Fruit fly (Drosophila melanogaster): Measurements from ENCODE around the gene dy.

The dy gene

DNA sequence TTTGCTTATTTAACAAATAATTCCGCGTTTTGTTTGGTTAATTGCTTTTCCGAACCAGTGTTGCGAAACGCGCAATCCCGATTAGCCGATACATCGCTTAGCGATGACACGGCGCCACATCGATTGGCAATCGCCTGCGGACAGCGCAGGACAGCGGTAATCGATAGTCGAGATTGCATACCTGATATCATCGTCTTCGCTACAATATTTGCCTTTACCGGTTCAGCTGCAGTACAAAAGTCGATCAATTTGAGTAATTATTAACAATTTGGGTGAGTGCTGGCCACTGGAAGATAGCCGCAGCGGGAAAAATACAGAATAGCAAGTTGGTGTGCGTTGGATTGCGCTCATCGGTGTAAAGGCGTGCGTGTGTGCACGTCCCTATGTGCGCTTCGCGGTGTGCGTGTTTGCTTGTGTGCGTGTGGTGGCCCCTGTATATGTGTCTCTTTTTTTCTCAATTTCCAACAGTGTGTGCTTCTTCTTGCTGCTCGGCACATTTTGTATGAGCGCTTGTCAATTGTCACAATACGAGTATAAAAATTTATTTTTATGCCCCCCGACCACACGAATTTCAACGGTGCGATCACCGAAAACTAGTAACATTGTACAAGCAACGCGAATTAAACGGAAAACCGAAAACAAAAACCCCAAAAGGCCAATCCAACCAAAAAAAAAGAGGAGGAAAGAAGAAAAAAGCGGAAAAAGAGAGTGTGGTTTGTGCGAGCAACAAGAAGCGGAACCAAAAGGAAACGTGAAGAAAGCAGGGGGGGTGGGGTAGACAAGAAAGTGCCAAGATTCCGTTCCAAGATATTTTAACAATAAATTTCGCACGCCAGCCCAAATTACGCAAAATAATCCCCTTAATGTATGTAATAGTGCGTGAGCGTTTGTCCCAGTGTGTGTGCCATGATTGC, 14.1 kb upstream of the dy start, which contains the start of gene CkIIbeta (continued):
- TF ChIP-seq Scr (GFP tag; IDR thresholded peaks at IDR 0.05; ENCODE audit: partially characterized antibody) (peak; percentile 95), CG11560 (tag; IDR thresholded peaks at IDR 0.05) (peak; percentile 52; the same call in 2 of the 3 replicates), Blimp-1 (GFP tag; optimal IDR thresholded peaks at IDR 0.05) (no peak), hb (GFP tag; IDR thresholded peaks at IDR 0.05; ENCODE audit: partially characterized antibody) (peak; percentile 95), toy (GFP tag; IDR thresholded peaks at IDR 0.05) (no peak), CG4617 (GFP tag; optimal IDR thresholded peaks at IDR 0.05; ENCODE audit: borderline replicate concordance) (peak; percentile 82), sug (tag; optimal IDR thresholded peaks at IDR 0.05) (peak; percentile 41), pho (GFP tag; optimal IDR thresholded peaks at IDR 0.05) (peak; percentile 48), CG12155 (GFP tag; optimal IDR thresholded peaks at IDR 0.05) (peak; percentile 44), CG14860 (GFP tag; IDR thresholded peaks at IDR 0.05; ENCODE audit: partially characterized antibody) (peak; percentile 92), jumu (GFP tag; optimal IDR thresholded peaks at IDR 0.05) (peak; percentile 39), stwl (tag; optimal IDR thresholded peaks at IDR 0.05) (peak; percentile 88), row (GFP tag; IDR thresholded peaks at IDR 0.05) (peak; percentile 72), TFAM (GFP tag; optimal IDR thresholded peaks at IDR 0.05) (no peak), PHDP (tag; optimal IDR thresholded peaks at IDR 0.05) (no peak), Mes4 (GFP tag; optimal IDR thresholded peaks at IDR 0.05) (no peak), scrt (GFP tag; optimal IDR thresholded peaks at IDR 0.05) (no peak), CG4424 (GFP tag; optimal IDR thresholded peaks at IDR 0.05) (peak; percentile 21), C15 (GFP tag; IDR thresholded peaks at IDR 0.05) (no peak), kah (GFP tag; optimal IDR thresholded peaks at IDR 0.05) (no peak), hbn (GFP tag; IDR thresholded peaks at IDR 0.05; ENCODE audit: partially characterized antibody) (peak; percentile 83), ash1 (GFP tag; optimal IDR thresholded peaks at IDR 0.05) (no peak), CG17612 (GFP tag; IDR thresholded peaks at IDR 0.05) (no peak), CG8290 (GFP tag; optimal IDR thresholded peaks at IDR 0.05) (peak; percentile 84), CG8290 (tag; optimal IDR thresholded peaks at IDR 0.05) (peak in 1 of 2 experiments; percentile 83), Vsx1 (GFP tag; optimal IDR thresholded peaks at IDR 0.05) (no peak), CG7987 (GFP tag; optimal IDR thresholded peaks at IDR 0.05) (no peak), CG6854 (GFP tag; optimal IDR thresholded peaks at IDR 0.05) (no peak), CG3995 (GFP tag; optimal IDR thresholded peaks at IDR 0.05) (peak; percentile 64), CG13123 (GFP tag; optimal IDR thresholded peaks at IDR 0.05) (no peak), Hr51 (GFP tag; optimal IDR thresholded peaks at IDR 0.05) (peak in 1 of 2 experiments; percentile 15), dysf (GFP tag; IDR thresholded peaks at IDR 0.05) (no peak), pum (GFP tag; optimal IDR thresholded peaks at IDR 0.05) (peak; percentile 57), zen (tag; optimal IDR thresholded peaks at IDR 0.05) (peak; percentile 73), CG34422 (GFP tag; IDR thresholded peaks at IDR 0.05) (peak; percentile 61; the same call in 1 of the 3 replicates), unpg (GFP tag; optimal IDR thresholded peaks at IDR 0.05) (no peak), ewg (GFP tag; optimal IDR thresholded peaks at IDR 0.05) (peak; percentile 90), Side (GFP tag; optimal IDR thresholded peaks at IDR 0.05) (peak; percentile 39), lola (GFP tag; optimal IDR thresholded peaks at IDR 0.05) (no peak), lbe (GFP tag; optimal IDR thresholded peaks at IDR 0.05) (no peak), CG17186 (GFP tag; optimal IDR thresholded peaks at IDR 0.05) (peak; percentile 90), abd-A (tag; optimal IDR thresholded peaks at IDR 0.05) (peak; percentile 35), tio (GFP tag; optimal IDR thresholded peaks at IDR 0.05) (no peak), amos (GFP tag; IDR thresholded peaks at IDR 0.05; ENCODE audit: partially characterized antibody) (peak; percentile 98), Bdp1 (GFP tag; optimal IDR thresholded peaks at IDR 0.05) (peak; percentile 21), pan (optimal IDR thresholded peaks at IDR 0.05) (no peak), pan (GFP tag; optimal IDR thresholded peaks at IDR 0.05 in 1 of 2, IDR thresholded peaks at IDR 0.05 in 1 of 2) (no peak), CG7357 (GFP tag; IDR thresholded peaks at IDR 0.05) (no peak)
